Fruit fly (Drosophila melanogaster): ENCODE measurements around the gene tefu.

tefu gene

DNA sequence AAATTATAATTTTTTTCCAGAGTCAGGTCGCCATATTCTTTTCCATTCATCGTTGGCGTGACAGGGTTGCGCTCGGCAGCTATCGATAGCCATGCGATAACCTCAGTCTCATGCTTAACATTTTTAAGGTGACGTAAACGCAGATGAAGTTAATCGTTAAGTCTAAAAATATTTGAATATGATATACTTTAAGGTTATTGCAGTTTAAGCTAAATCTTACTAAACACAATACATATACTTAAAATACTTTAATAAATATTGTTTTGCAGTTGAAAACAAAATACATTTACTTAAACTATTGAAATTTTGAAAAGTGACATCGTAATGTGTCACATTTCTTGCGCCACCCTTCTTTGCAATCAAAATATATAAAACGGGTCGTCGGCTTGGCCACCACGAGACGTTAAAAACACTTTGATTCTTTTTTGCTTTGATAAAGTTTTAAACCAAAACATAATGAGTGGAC is 33.2 kb upstream of the tefu start, which contains the start of the genes Cp190 and CG4338 (continued):
- peak; percentile 98 for TF ChIP-seq zen (tag; optimal IDR thresholded peaks at IDR 0.05)
- TF ChIP-seq C15 (GFP tag; IDR thresholded peaks at IDR 0.05), result peak; percentile 86
- peak; percentile 99 for TF ChIP-seq CG17829 (tag; optimal IDR thresholded peaks at IDR 0.05)
- peak; percentile 58 for TF ChIP-seq ash1 (GFP tag; optimal IDR thresholded peaks at IDR 0.05)
- peak; percentile 92 for TF ChIP-seq Gug (GFP tag; IDR thresholded peaks at IDR 0.05)
- peak; percentile 98 for TF ChIP-seq Sox102F (GFP tag; optimal IDR thresholded peaks at IDR 0.05)
- peak; percentile 86 for TF ChIP-seq CG17802 (tag; optimal IDR thresholded peaks at IDR 0.05)
- peak; percentile 68; the same call in 2 of the 3 replicates for TF ChIP-seq CG7963 (GFP tag; IDR thresholded peaks at IDR 0.05; ENCODE audit: partially characterized antibody)
- peak; percentile 95 for TF ChIP-seq H2.0 (GFP tag; IDR thresholded peaks at IDR 0.05)
- peak; percentile 86 for TF ChIP-seq wek (GFP tag; optimal IDR thresholded peaks at IDR 0.05)
- peak; percentile 80 for TF ChIP-seq CG10321 (GFP tag; IDR thresholded peaks at IDR 0.05)
- peak; percentile 94 for TF ChIP-seq pho (GFP tag; optimal IDR thresholded peaks at IDR 0.05)
- TF ChIP-seq Doc2 (GFP tag; IDR thresholded peaks at IDR 0.05), result peak; percentile 81
- TF ChIP-seq CG11247 (GFP tag; IDR thresholded peaks at IDR 0.05), result peak; percentile 95
- peak; percentile 99 for TF ChIP-seq B-H2 (GFP tag; optimal IDR thresholded peaks at IDR 0.05)
- TF ChIP-seq Spps (tag; optimal IDR thresholded peaks at IDR 0.05), result peak; percentile 97
- peak; percentile 98 for TF ChIP-seq esg (GFP tag; conservative IDR thresholded peaks at IDR 0.05)
- peak; percentile 93 for TF ChIP-seq Bteb2 (GFP tag; optimal IDR thresholded peaks at IDR 0.05)
- peak; percentile 99 for TF ChIP-seq CG18262 (tag; optimal IDR thresholded peaks at IDR 0.05)
- TF ChIP-seq D19A (tag; optimal IDR thresholded peaks at IDR 0.05), result peak; percentile 96
- peak; percentile 60 for TF ChIP-seq vnd (GFP tag; IDR thresholded peaks at IDR 0.05; ENCODE audit: partially characterized antibody)
- TF ChIP-seq ind (GFP tag; optimal IDR thresholded peaks at IDR 0.05), result peak; percentile 98
- TF ChIP-seq CG10431 (GFP tag; optimal IDR thresholded peaks at IDR 0.05), result peak; percentile 96
- TF ChIP-seq fru (optimal IDR thresholded peaks at IDR 0.05), result no peak
- peak; percentile 93 for TF ChIP-seq Hmx (GFP tag; optimal IDR thresholded peaks at IDR 0.05)
- TF ChIP-seq run (tag; optimal IDR thresholded peaks at IDR 0.05), result peak; percentile 96
- TF ChIP-seq jumu (GFP tag; optimal IDR thresholded peaks at IDR 0.05), result peak; percentile 86
- peak; percentile 93 for TF ChIP-seq peb (GFP tag; IDR thresholded peaks at IDR 0.05)
- peak; percentile 88 for TF ChIP-seq CG6654 (GFP tag; optimal IDR thresholded peaks at IDR 0.05)
- TF ChIP-seq repo (GFP tag; optimal IDR thresholded peaks at IDR 0.05), result peak; percentile 66
- peak; percentile 3 for TF ChIP-seq HLHmδ (GFP tag; optimal IDR thresholded peaks at IDR 0.05)
- TF ChIP-seq Aef1 (GFP tag; IDR thresholded peaks at IDR 0.05), result peak; percentile 93
- peak; percentile 99 for TF ChIP-seq sens (GFP tag)
- peak; percentile 98 for TF ChIP-seq Hr3 (GFP tag; optimal IDR thresholded peaks at IDR 0.05)
- TF ChIP-seq toy (GFP tag; IDR thresholded peaks at IDR 0.05), result peak; percentile 89
- peak in 1 of 2 experiments; percentile 61 for TF ChIP-seq eve (GFP tag; optimal IDR thresholded peaks at IDR 0.05)
- TF ChIP-seq CG10267 (tag; optimal IDR thresholded peaks at IDR 0.05), result peak; percentile 96
- peak; percentile 84 for TF ChIP-seq Atf3 (GFP tag; optimal IDR thresholded peaks at IDR 0.05)
- peak; percentile 78; the same call in 3 of the 4 replicates for TF ChIP-seq Dll (GFP tag; IDR thresholded peaks at IDR 0.05; ENCODE audit: partially characterized antibody)
- TF ChIP-seq oc (tag; optimal IDR thresholded peaks at IDR 0.05), result peak; percentile 98
- TF ChIP-seq CG11695 (GFP tag; IDR thresholded peaks at IDR 0.05), result peak; percentile 97
- peak; percentile 87 for TF ChIP-seq stwl (tag; optimal IDR thresholded peaks at IDR 0.05)
- peak; percentile 81 for TF ChIP-seq knrl (GFP tag; IDR thresholded peaks at IDR 0.05; ENCODE audit: partially characterized antibody)
- peak; percentile 99 for TF ChIP-seq CG2678 (tag; optimal IDR thresholded peaks at IDR 0.05)
- peak; percentile 95 for TF ChIP-seq CG13123 (GFP tag; optimal IDR thresholded peaks at IDR 0.05)
- TF ChIP-seq Dip3 (GFP tag; optimal IDR thresholded peaks at IDR 0.05), result peak; percentile 90
- peak; percentile 81 for TF ChIP-seq Antp (GFP tag; optimal IDR thresholded peaks at IDR 0.05)
- TF ChIP-seq CG8924 (tag; optimal IDR thresholded peaks at IDR 0.05), result peak; percentile 99
- TF ChIP-seq otp (GFP tag; IDR thresholded peaks at IDR 0.05), result peak; percentile 91
- TF ChIP-seq CG4360 (GFP tag; IDR thresholded peaks at IDR 0.05), result peak; percentile 71
- peak; percentile 99 for TF ChIP-seq CG13424 (tag; optimal IDR thresholded peaks at IDR 0.05)

Measured in whole organism, embryonic.